Fruit fly (Drosophila melanogaster): ENCODE measurements around the gene retinin.

DNA sequence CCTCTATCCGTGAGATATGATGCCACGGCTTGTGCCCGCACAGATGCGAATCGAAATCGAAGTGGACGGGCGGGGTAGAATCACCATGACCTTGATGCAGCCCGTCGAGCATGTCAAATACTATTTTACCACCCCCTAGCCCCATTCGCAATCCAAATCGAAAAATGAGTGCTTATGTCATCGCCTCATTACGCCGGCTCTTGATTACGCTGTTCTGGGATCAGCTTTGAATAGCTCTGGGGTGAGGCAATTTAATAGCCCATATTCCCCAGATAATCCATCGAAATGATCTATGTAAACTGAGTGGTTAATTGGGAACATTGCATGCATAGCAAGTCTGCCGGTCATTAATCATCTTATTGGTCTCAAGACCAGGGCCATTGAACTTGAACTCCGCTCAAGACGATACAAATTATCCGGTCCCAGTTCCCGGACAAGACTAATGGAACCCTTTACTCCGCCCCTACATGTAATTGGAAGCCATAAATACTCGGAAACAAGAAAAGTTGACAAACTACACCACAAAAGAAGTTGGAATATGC, 25.5 kb downstream of the retinin start:
- TF ChIP-seq CG8478 (optimal IDR thresholded peaks at IDR 0.05), result no peak
- no peak for TF ChIP-seq CTCF (optimal IDR thresholded peaks at IDR 0.05)
